Fruit fly (Drosophila melanogaster) whole organism, embryonic: ENCODE data around the gene CG11726.

ENCODE experiments used
- CG12071 ChIP-seq: fragments of 200-800 bp; sonication (Bioruptor generic); optimal IDR thresholded peaks from 3 replicates; lab custom pipeline; 2018; ENCODE audit warnings: missing biosample characterization, mild to moderate bottlenecking, missing genetic modification characterization
- CG13287 ChIP-seq: fragments of 200-800 bp; sonication (Bioruptor generic); IDR thresholded peaks from 2 replicates; pipeline ENCODE4 v1.3.6; 2022; ENCODE audit warnings: missing biosample characterization, missing genetic modification characterization; ENCODE audit not compliant: partially characterized antibody
- CG15269 ChIP-seq: fragments of 200-800 bp; sonication (Bioruptor generic); optimal IDR thresholded peaks from 2 replicates; lab custom pipeline; 2018; ENCODE audit warnings: missing biosample characterization, mild to moderate bottlenecking, missing genetic modification characterization, moderate library complexity
- CG1647 ChIP-seq: fragments of 200-800 bp; sonication (Bioruptor generic); optimal IDR thresholded peaks from 3 replicates; lab custom pipeline; 2016; ENCODE audit warnings: missing biosample characterization, missing genetic modification characterization
- CG17802 ChIP-seq: fragments of 200-800 bp; sonication (Bioruptor generic); optimal IDR thresholded peaks from 2 replicates; lab custom pipeline; 2018; ENCODE audit warnings: missing biosample characterization, mild to moderate bottlenecking, missing genetic modification characterization, moderate library complexity
- CG18476 ChIP-seq: fragments of 200-800 bp; sonication (Bioruptor generic); optimal IDR thresholded peaks from 2 replicates; lab custom pipeline; 2016; ENCODE audit warnings: missing biosample characterization, mild to moderate bottlenecking, missing genetic modification characterization
- CG18599 ChIP-seq: fragments of 200-800 bp; sonication (Bioruptor generic); optimal IDR thresholded peaks from 3 replicates; lab custom pipeline; 2017; ENCODE audit warnings: missing biosample characterization, missing genetic modification characterization, mild to moderate bottlenecking, moderate library complexity, missing genetic modification reagents
- CG18619 ChIP-seq: fragments of 200-800 bp; sonication (Bioruptor generic); optimal IDR thresholded peaks from 3 replicates; lab custom pipeline; 2017; ENCODE audit warnings: missing biosample characterization, mild to moderate bottlenecking, missing genetic modification characterization
- CG2678 ChIP-seq: fragments of 200-800 bp; sonication (Bioruptor generic); optimal IDR thresholded peaks from 3 replicates; lab custom pipeline; 2019; ENCODE audit warnings: missing biosample characterization, mild to moderate bottlenecking, missing genetic modification characterization, moderate library complexity
- CG4282 ChIP-seq: fragments of 200-800 bp; sonication (Bioruptor generic); optimal IDR thresholded peaks from 2 replicates; lab custom pipeline; 2016; ENCODE audit warnings: missing biosample characterization, missing genetic modification characterization
- CG43689 ChIP-seq: fragments of 200-800 bp; sonication (Bioruptor generic); IDR thresholded peaks from 2 replicates; pipeline ENCODE4 v1.3.6; 2022; ENCODE audit warnings: missing biosample characterization, missing genetic modification characterization
- CG4820 ChIP-seq: fragments of 200-800 bp; sonication (Bioruptor generic); optimal IDR thresholded peaks from 3 replicates; lab custom pipeline; 2016; ENCODE audit warnings: missing biosample characterization, missing genetic modification characterization
- CG5180 ChIP-seq: fragments of 200-800 bp; sonication (Bioruptor generic); optimal IDR thresholded peaks from 3 replicates; lab custom pipeline; 2017; ENCODE audit warnings: missing biosample characterization, missing genetic modification characterization, mild to moderate bottlenecking, moderate library complexity, missing genetic modification reagents
- CG7963 ChIP-seq: fragments of 200-800 bp; sonication (Bioruptor generic); IDR thresholded peaks from 3 replicates; pipeline ENCODE4 v1.3.6; 2022; ENCODE audit warnings: missing biosample characterization, missing genetic modification characterization; ENCODE audit not compliant: partially characterized antibody
- CG9932 ChIP-seq: fragments of 200-800 bp; sonication (Bioruptor generic); IDR thresholded peaks from 2 replicates; pipeline ENCODE4 v1.3.6; 2022; ENCODE audit warnings: missing biosample characterization, missing genetic modification characterization
- Dad ChIP-seq: fragments of 200-800 bp; sonication (Bioruptor generic); optimal IDR thresholded peaks from 3 replicates; lab custom pipeline; 2016; ENCODE audit warnings: missing biosample characterization, missing genetic modification characterization
- Dll ChIP-seq: fragments of 200-800 bp; sonication (Bioruptor generic); IDR thresholded peaks from 4 replicates; pipeline ENCODE4 v1.3.6; 2022; ENCODE audit warnings: missing biosample characterization, missing genetic modification characterization; ENCODE audit not compliant: partially characterized antibody
- Drgx ChIP-seq: fragments of 200-800 bp; sonication (Bioruptor generic); IDR thresholded peaks from 2 replicates; pipeline ENCODE4 v1.3.6; 2022; ENCODE audit warnings: missing biosample characterization, missing genetic modification characterization
- Eip74EF ChIP-seq, 2 experiments: fragments of 200-800 bp in 1 of 2; fragments of >200 bp in 1 of 2; sonication (Bioruptor generic) in 1 of 2; optimal IDR thresholded peaks; 2 replicates each; lab custom pipeline; 2017 to 2019; ENCODE audit warnings: missing biosample characterization in 2 of 2, missing genetic modification characterization in 2 of 2, mild to moderate bottlenecking in 1 of 2, moderate library complexity in 1 of 2
- Fer2 ChIP-seq: fragments of 200-800 bp; sonication (Bioruptor generic); optimal IDR thresholded peaks from 2 replicates; lab custom pipeline; 2018; ENCODE audit warnings: missing biosample characterization, mild to moderate bottlenecking, missing genetic modification characterization, moderate library complexity
- Gsc ChIP-seq: fragments of 200-800 bp; sonication (Bioruptor generic); IDR thresholded peaks from 2 replicates; pipeline ENCODE4 v1.3.6; 2022; ENCODE audit warnings: missing biosample characterization, missing genetic modification characterization
- HmgD ChIP-seq: fragments of 200-800 bp; sonication (Bioruptor generic); optimal IDR thresholded peaks from 3 replicates; lab custom pipeline; 2016; ENCODE audit warnings: missing biosample characterization, missing genetic modification characterization
- Jarid2 ChIP-seq: fragments of 200-800 bp; sonication (Bioruptor generic); optimal IDR thresholded peaks from 3 replicates; lab custom pipeline; 2017; ENCODE audit warnings: mild to moderate bottlenecking, missing biosample characterization, missing genetic modification reagents, missing genetic modification characterization
- Lim3 ChIP-seq: fragments of 200-800 bp; sonication (Bioruptor generic); IDR thresholded peaks from 2 replicates; pipeline ENCODE4 v1.3.6; 2022; ENCODE audit warnings: missing biosample characterization, missing genetic modification characterization
- Mad ChIP-seq: fragments of 200-800 bp; sonication (Bioruptor generic); optimal IDR thresholded peaks from 2 replicates; lab custom pipeline; 2016; ENCODE audit warnings: missing biosample characterization, missing genetic modification characterization
- Opbp ChIP-seq: fragments of 200-800 bp; sonication (Bioruptor generic); IDR thresholded peaks from 3 replicates; pipeline ENCODE4 v1.3.6; 2022; ENCODE audit warnings: missing biosample characterization, missing genetic modification characterization; ENCODE audit not compliant: partially characterized antibody
- Ravus ChIP-seq: fragments of 200-800 bp; sonication (Bioruptor generic); IDR thresholded peaks from 2 replicates; pipeline ENCODE4 v1.3.6; 2022; ENCODE audit warnings: missing biosample characterization, missing genetic modification characterization
- Side ChIP-seq: fragments of 200-800 bp; sonication (Bioruptor generic); optimal IDR thresholded peaks from 2 replicates; lab custom pipeline; 2016; ENCODE audit warnings: missing biosample characterization, missing genetic modification characterization
- Sox102F ChIP-seq: fragments of 200-800 bp; sonication (Bioruptor generic); optimal IDR thresholded peaks from 2 replicates; lab custom pipeline; 2018; ENCODE audit warnings: missing biosample characterization, mild to moderate bottlenecking, missing genetic modification characterization, moderate library complexity
- Taf1 ChIP-seq: fragments of 200-800 bp; sonication (Bioruptor generic); IDR thresholded peaks from 2 replicates; pipeline ENCODE4 v1.3.6; 2022; ENCODE audit warnings: missing biosample characterization, missing genetic modification characterization
- ac ChIP-seq: fragments of 200-800 bp; sonication (Bioruptor generic); optimal IDR thresholded peaks from 3 replicates; lab custom pipeline; 2017; ENCODE audit warnings: missing biosample characterization, mild to moderate bottlenecking, missing genetic modification characterization
- cad ChIP-seq: fragments of >200 bp; optimal IDR thresholded peaks from 2 replicates; lab custom pipeline; 2017; ENCODE audit warnings: missing biosample characterization, missing genetic modification characterization
- gsb ChIP-seq: fragments of 200-800 bp; sonication (Bioruptor generic); IDR thresholded peaks from 2 replicates; pipeline ENCODE4 v1.3.6; 2022; ENCODE audit warnings: missing biosample characterization, missing genetic modification characterization
- hb ChIP-seq: fragments of 200-800 bp; sonication (Bioruptor generic); IDR thresholded peaks from 3 replicates; pipeline ENCODE4 v1.3.6; 2022; ENCODE audit warnings: missing biosample characterization, missing genetic modification characterization; ENCODE audit not compliant: partially characterized antibody
- jumu ChIP-seq: fragments of 200-800 bp; sonication (Bioruptor generic); optimal IDR thresholded peaks from 3 replicates; lab custom pipeline; 2016; ENCODE audit warnings: missing biosample characterization, missing genetic modification characterization
- klu ChIP-seq: fragments of 200-800 bp; sonication (Bioruptor generic); IDR thresholded peaks from 2 replicates; pipeline ENCODE4 v1.3.6; 2022; ENCODE audit warnings: missing biosample characterization, missing genetic modification characterization
- mld ChIP-seq: fragments of 200-800 bp; sonication (Bioruptor generic); IDR thresholded peaks from 3 replicates; pipeline ENCODE4 v1.3.6; 2022; ENCODE audit warnings: missing biosample characterization, missing genetic modification characterization; ENCODE audit not compliant: partially characterized antibody
- nmo ChIP-seq: fragments of 200-800 bp; sonication (Bioruptor generic); optimal IDR thresholded peaks from 2 replicates; lab custom pipeline; 2018; ENCODE audit warnings: missing biosample characterization, mild to moderate bottlenecking, missing genetic modification characterization, moderate library complexity
- pb ChIP-seq: fragments of 200-800 bp; sonication (Bioruptor generic); optimal IDR thresholded peaks from 3 replicates; lab custom pipeline; 2016; ENCODE audit warnings: missing biosample characterization, missing genetic modification characterization
- pnt ChIP-seq: fragments of 200-800 bp; sonication (Bioruptor generic); optimal IDR thresholded peaks from 3 replicates; lab custom pipeline; 2016; ENCODE audit warnings: missing biosample characterization, missing genetic modification characterization
- pros ChIP-seq: fragments of 200-800 bp; sonication (Bioruptor generic); optimal IDR thresholded peaks from 3 replicates; lab custom pipeline; 2019; ENCODE audit warnings: missing biosample characterization, mild to moderate bottlenecking, missing genetic modification characterization, moderate library complexity
- psq ChIP-seq: fragments of 200-800 bp; sonication (Bioruptor generic); optimal IDR thresholded peaks from 2 replicates; lab custom pipeline; 2017; ENCODE audit warnings: missing biosample characterization, missing genetic modification characterization
- ranshi ChIP-seq: fragments of 200-800 bp; sonication (Bioruptor generic); IDR thresholded peaks from 2 replicates; pipeline ENCODE4 v1.3.6; 2022; ENCODE audit warnings: missing biosample characterization, missing genetic modification characterization
- rib ChIP-seq: fragments of 200-800 bp; sonication (Bioruptor generic); IDR thresholded peaks from 2 replicates; pipeline ENCODE4 v1.3.6; 2022; ENCODE audit warnings: missing biosample characterization, missing genetic modification characterization
- sima ChIP-seq: fragments of 200-800 bp; sonication (Bioruptor generic); optimal IDR thresholded peaks from 2 replicates; lab custom pipeline; 2016; ENCODE audit warnings: missing biosample characterization, missing genetic modification characterization
- slou ChIP-seq: fragments of 200-800 bp; sonication (Bioruptor generic); optimal IDR thresholded peaks from 3 replicates; lab custom pipeline; 2016; ENCODE audit warnings: missing biosample characterization, missing genetic modification characterization
- sna ChIP-seq: fragments of 200-800 bp; sonication (Bioruptor generic); IDR thresholded peaks from 2 replicates; pipeline ENCODE4 v1.3.6; 2022; ENCODE audit warnings: missing biosample characterization, missing genetic modification characterization; ENCODE audit not compliant: partially characterized antibody
- usp ChIP-seq: fragments of >200 bp; optimal IDR thresholded peaks from 2 replicates; lab custom pipeline; 2017; ENCODE audit warnings: missing biosample characterization, missing genetic modification characterization

CG11726 gene

dm6 chr3L:11417273-11418040, 23.0 kb downstream of the CG11726 start (continued):
- peak; percentile 91 for TF ChIP-seq CG4282 (GFP tag; lab: Kevin White, UChicago)
- peak; percentile 89 for TF ChIP-seq CG15269 (tag; lab: Kevin White, UChicago)
- TF ChIP-seq cad = no peak
- TF ChIP-seq hb = peak; percentile 66
- peak; percentile 77 for TF ChIP-seq Gsc
- TF ChIP-seq jumu (GFP tag; lab: Kevin White, UChicago) = peak; percentile 68
- TF ChIP-seq ac (GFP tag; lab: Kevin White, UChicago) = peak; percentile 43
- TF ChIP-seq Jarid2 (GFP tag; lab: Kevin White, UChicago) = peak; percentile 67
- peak; percentile 76 for TF ChIP-seq ranshi (GFP tag; lab: Robert Waterston, UW)
- TF ChIP-seq CG5180 (GFP tag; lab: Kevin White, UChicago) = peak; percentile 70
- TF ChIP-seq CG9932 (GFP tag; lab: Robert Waterston, UW) = peak; percentile 71
- TF ChIP-seq CG4820 (GFP tag; lab: Kevin White, UChicago) = peak; percentile 85
- peak; percentile 57 for TF ChIP-seq psq
- TF ChIP-seq Mad (GFP tag; lab: Kevin White, UChicago) = peak; percentile 69
- TF ChIP-seq Dad (GFP tag; lab: Kevin White, UChicago) = peak; percentile 32
- peak; percentile 84 for TF ChIP-seq CG18476 (GFP tag; lab: Kevin White, UChicago)
- TF ChIP-seq Side = peak; percentile 45
- TF ChIP-seq klu (GFP tag; lab: Robert Waterston, UW) = peak; percentile 90
- TF ChIP-seq nmo (GFP tag; lab: Kevin White, UChicago) = peak; percentile 96
- TF ChIP-seq pb = no peak
- peak in 1 of 2 experiments; percentile 92 for TF ChIP-seq Eip74EF (GFP tag; optimal IDR thresholded peaks at IDR 0.05; lab: Kevin White, UChicago)
- TF ChIP-seq CG13287 (GFP tag; lab: Robert Waterston, UW) = peak; percentile 43; the same call in 1 of the 2 replicates
- TF ChIP-seq Fer2 (tag; lab: Kevin White, UChicago) = peak; percentile 62
- peak; percentile 83 for TF ChIP-seq CG18619 (GFP tag; lab: Kevin White, UChicago)
- TF ChIP-seq Opbp = peak; percentile 12; the same call in 1 of the 3 replicates
- TF ChIP-seq Ravus = peak; percentile 76
- TF ChIP-seq CG12071 (GFP tag; lab: Kevin White, UChicago) = peak; percentile 76
- TF ChIP-seq CG7963 = peak; percentile 60; the same call in 2 of the 3 replicates
- TF ChIP-seq HmgD (GFP tag; lab: Kevin White, UChicago) = no peak
- TF ChIP-seq Sox102F (GFP tag; lab: Kevin White, UChicago) = peak; percentile 90
- peak; percentile 23; the same call in 1 of the 4 replicates for TF ChIP-seq Dll (GFP tag; lab: Robert Waterston, UW)
- no peak for TF ChIP-seq usp (GFP tag; lab: Kevin White, UChicago)
- TF ChIP-seq pnt (GFP tag; lab: Kevin White, UChicago) = peak; percentile 81
- TF ChIP-seq CG1647 = peak; percentile 60
- peak; percentile 67; the same call in 1 of the 2 replicates for TF ChIP-seq Drgx (GFP tag; lab: Robert Waterston, UW)
- TF ChIP-seq slou = peak; percentile 48
- no peak for TF ChIP-seq mld
- peak; percentile 95 for TF ChIP-seq CG2678 (tag; lab: Kevin White, UChicago)
- TF ChIP-seq pros = no peak
- TF ChIP-seq sna (GFP tag; lab: Robert Waterston, UW) = 0 out of 2 replicates have a peak, but pooled peaks have one; percentile 37
- 0 out of 2 replicates have a peak, but pooled peaks have one; percentile 41 for TF ChIP-seq rib (GFP tag; lab: Robert Waterston, UW)
- TF ChIP-seq sima (GFP tag; lab: Kevin White, UChicago) = no peak
- peak; percentile 62 for TF ChIP-seq gsb (GFP tag; lab: Robert Waterston, UW)
- TF ChIP-seq CG17802 (tag; lab: Kevin White, UChicago) = peak; percentile 40
- peak; percentile 51 for TF ChIP-seq CG43689 (GFP tag; lab: Robert Waterston, UW)
- peak; percentile 88 for TF ChIP-seq CG18599 (GFP tag; lab: Kevin White, UChicago)
- TF ChIP-seq Taf1 (GFP tag; lab: Robert Waterston, UW) = peak; percentile 57; the same call in 1 of the 2 replicates
- peak; percentile 32; the same call in 1 of the 2 replicates for TF ChIP-seq Lim3
